Worm (Caenorhabditis elegans): ENCODE results near the gene ser-1.

ser-1 gene

ce11 chrX:16564515-16565285, 14.8 kb upstream of the ser-1 start:
- TF ChIP-seq madf-9 (GFP tag; conservative IDR thresholded peaks at IDR 0.05) (no peak), snpc-4 (tag; optimal IDR thresholded peaks at IDR 0.05) (peak; percentile 68), hmg-1.1 (GFP tag; IDR thresholded peaks at IDR 0.05) (no peak), mep-1 (tag; optimal IDR thresholded peaks at IDR 0.05) (no peak), ctbp-1 (GFP tag; IDR thresholded peaks at IDR 0.05) (no peak), lin-13 (GFP tag; optimal IDR thresholded peaks at IDR 0.05) (no peak), nhr-6 (tag; optimal IDR thresholded peaks at IDR 0.05) (no peak), lin-39 (tag; optimal IDR thresholded peaks at IDR 0.05) (no peak), Y48G9A.11 (GFP tag; IDR thresholded peaks at IDR 0.05) (no peak), lin-1 (GFP tag; IDR thresholded peaks at IDR 0.05) (no peak), cey-2 (tag; optimal IDR thresholded peaks at IDR 0.05; ENCODE audit: borderline replicate concordance, insufficient read depth) (no peak), fkh-10 (GFP tag; optimal IDR thresholded peaks at IDR 0.05) (peak; percentile 28), vab-7 (GFP tag; IDR thresholded peaks at IDR 0.05) (no peak), snpc-1.2 (GFP tag; IDR thresholded peaks at IDR 0.05) (0 out of 2 replicates have a peak, but pooled peaks have one; percentile 22), mdl-1 (tag; optimal IDR thresholded peaks at IDR 0.05) (no peak), gei-8 (GFP tag; optimal IDR thresholded peaks at IDR 0.05) (no peak), daf-8 (GFP tag; IDR thresholded peaks at IDR 0.05) (no peak), ceh-20 (GFP tag; IDR thresholded peaks at IDR 0.05) (no peak), dve-1 (tag; optimal IDR thresholded peaks at IDR 0.05; ENCODE audit: insufficient read depth) (no peak)

- TF ChIP-seq egl-43 (GFP tag; IDR thresholded peaks at IDR 0.05), result no peak
- TF ChIP-seq snpc-1.2 (GFP tag; IDR thresholded peaks at IDR 0.05), result peak; percentile 40; the same call in 1 of the 2 replicates
- TF ChIP-seq zip-11 (GFP tag; IDR thresholded peaks at IDR 0.05), result no peak
- TF ChIP-seq nhr-48 (tag; optimal IDR thresholded peaks at IDR 0.05), result no peak
- TF ChIP-seq snpc-4 (tag; optimal IDR thresholded peaks at IDR 0.05), result peak; percentile 43
- TF ChIP-seq ces-1 (GFP tag; optimal IDR thresholded peaks at IDR 0.05), result no peak
- no peak for TF ChIP-seq lin-39 (tag; optimal IDR thresholded peaks at IDR 0.05)
- TF ChIP-seq dpl-1 (GFP tag; optimal IDR thresholded peaks at IDR 0.05), result no peak
- TF ChIP-seq F26F4.8 (GFP tag; conservative IDR thresholded peaks at IDR 0.05), result no peak
- TF ChIP-seq lim-7 (GFP tag; IDR thresholded peaks at IDR 0.05), result no peak
- TF ChIP-seq egl-27 (tag; optimal IDR thresholded peaks at IDR 0.05), result no peak
- no peak for TF ChIP-seq Y5F2A.4 (GFP tag; optimal IDR thresholded peaks at IDR 0.05)
- no peak for TF ChIP-seq nhr-28 (tag; optimal IDR thresholded peaks at IDR 0.05)
These were observed 13.8 kb upstream of the ser-1 start for ce11 chrX:16565781-16566180.

ce11 chrX:16566358-16566757, 13.2 kb upstream of the ser-1 start:
- no peak for TF ChIP-seq R02D3.7 (tag; optimal IDR thresholded peaks at IDR 0.05)
- peak; percentile 73 for TF ChIP-seq snpc-4 (tag; optimal IDR thresholded peaks at IDR 0.05)

ce11 chrX:16571877-16572276, 7.7 kb upstream of the ser-1 start:
- TF ChIP-seq aha-1 (tag) (peak; percentile 61), snpc-1.2 (GFP tag; IDR thresholded peaks at IDR 0.05) (no peak), unc-62 (GFP tag; optimal IDR thresholded peaks at IDR 0.05 in 1 of 2) (peak in 1 of 2 experiments; percentile 15), unc-62 (tag; optimal IDR thresholded peaks at IDR 0.05) (no peak)

- TF ChIP-seq unc-62 (GFP tag; optimal IDR thresholded peaks at IDR 0.05 in 1 of 2), result peak in 1 of 2 experiments; percentile 94
- TF ChIP-seq unc-62 (tag; optimal IDR thresholded peaks at IDR 0.05), result no peak
- no peak for TF ChIP-seq vab-7 (GFP tag; IDR thresholded peaks at IDR 0.05)
These were observed 5.2 kb upstream of the ser-1 start for ce11 chrX:16574303-16574702.

Data from whole organism, L4 larva.